Fruit fly (Drosophila melanogaster) whole organism, prepupa: Measurements from ENCODE around the gene FucT6.

Experiments
- Blimp-1 ChIP-seq: fragments of 200-800 bp; sonication (Bioruptor generic); optimal IDR thresholded peaks from 3 replicates; lab custom pipeline; 2017; ENCODE audit warnings: missing biosample characterization, missing genetic modification characterization, mild to moderate bottlenecking, moderate library complexity, missing genetic modification reagents
- CG10631 ChIP-seq: fragments of 200-800 bp; sonication (Bioruptor generic); optimal IDR thresholded peaks from 2 replicates; lab custom pipeline; 2016; ENCODE audit warnings: missing biosample characterization, missing genetic modification characterization
- CG10669 ChIP-seq: fragments of 200-800 bp; sonication (Bioruptor generic); optimal IDR thresholded peaks from 3 replicates; lab custom pipeline; 2018; ENCODE audit warnings: missing biosample characterization, mild to moderate bottlenecking, missing genetic modification characterization, moderate library complexity
- CG11294 ChIP-seq: fragments of 200-800 bp; sonication (Bioruptor generic); IDR thresholded peaks from 2 replicates; pipeline ENCODE4 v1.3.6; 2022; ENCODE audit warnings: missing biosample characterization, missing genetic modification characterization
- CG11762 ChIP-seq: fragments of 200-800 bp; sonication (Bioruptor generic); optimal IDR thresholded peaks from 3 replicates; lab custom pipeline; 2016; ENCODE audit warnings: missing biosample characterization, missing genetic modification characterization; ENCODE audit not compliant: insufficient read depth
- CG11902 ChIP-seq: fragments of 200-800 bp; sonication (Bioruptor generic); optimal IDR thresholded peaks from 3 replicates; lab custom pipeline; 2016; ENCODE audit warnings: missing biosample characterization, missing genetic modification characterization
- CG15336 ChIP-seq: fragments of 200-800 bp; sonication (Bioruptor generic); IDR thresholded peaks from 2 replicates; pipeline ENCODE4 v1.3.6; 2022; ENCODE audit warnings: missing biosample characterization, missing genetic modification characterization
- CG1621 ChIP-seq: fragments of 200-800 bp; sonication (Bioruptor generic); optimal IDR thresholded peaks from 3 replicates; lab custom pipeline; 2018; ENCODE audit warnings: missing biosample characterization, mild to moderate bottlenecking, missing genetic modification characterization
- CG16779 ChIP-seq: fragments of 200-800 bp; sonication (Bioruptor generic); optimal IDR thresholded peaks from 3 replicates; lab custom pipeline; 2017; ENCODE audit warnings: missing biosample characterization, mild to moderate bottlenecking, missing genetic modification characterization
- CG3032 ChIP-seq: fragments of 200-800 bp; optimal IDR thresholded peaks from 2 replicates; lab custom pipeline; 2019; ENCODE audit warnings: missing biosample characterization, mild to moderate bottlenecking, missing genetic modification characterization, moderate library complexity
- CG34406 ChIP-seq: fragments of 200-800 bp; sonication (Bioruptor generic); optimal IDR thresholded peaks from 3 replicates; lab custom pipeline; 2016; ENCODE audit warnings: missing biosample characterization, missing genetic modification characterization
- CG3919 ChIP-seq: fragments of 200-800 bp; sonication (Bioruptor generic); optimal IDR thresholded peaks from 3 replicates; lab custom pipeline; 2016; ENCODE audit warnings: missing biosample characterization, missing genetic modification characterization
- CG4318 ChIP-seq: fragments of 200-800 bp; sonication (Bioruptor generic); optimal IDR thresholded peaks from 3 replicates; lab custom pipeline; 2017; ENCODE audit warnings: missing biosample characterization, mild to moderate bottlenecking, missing genetic modification characterization
- CG6163 ChIP-seq: fragments of 200-800 bp; sonication (Bioruptor generic); IDR thresholded peaks from 3 replicates; pipeline ENCODE4 v1.3.6; 2022; ENCODE audit warnings: missing biosample characterization, missing genetic modification characterization
- CG6276 ChIP-seq: fragments of 200-800 bp; sonication (Bioruptor generic); optimal IDR thresholded peaks from 2 replicates; lab custom pipeline; 2017; ENCODE audit warnings: missing biosample characterization, mild to moderate bottlenecking, missing genetic modification characterization
- CG6808 ChIP-seq: fragments of 200-800 bp; sonication (Bioruptor generic); optimal IDR thresholded peaks from 3 replicates; lab custom pipeline; 2017; ENCODE audit warnings: missing biosample characterization, missing genetic modification characterization, mild to moderate bottlenecking, moderate library complexity, missing genetic modification reagents
- CG6854 ChIP-seq: fragments of 200-800 bp; sonication (Bioruptor generic); optimal IDR thresholded peaks from 2 replicates; lab custom pipeline; 2017; ENCODE audit warnings: missing biosample characterization, mild to moderate bottlenecking, missing genetic modification characterization
- CG8119 ChIP-seq: fragments of 200-800 bp; sonication (Bioruptor generic); IDR thresholded peaks from 3 replicates; pipeline ENCODE4 v1.3.6; 2022; ENCODE audit warnings: missing biosample characterization, missing genetic modification characterization
- CG8632 ChIP-seq: fragments of 200-800 bp; sonication (Bioruptor generic); optimal IDR thresholded peaks from 3 replicates; lab custom pipeline; 2016; ENCODE audit warnings: missing biosample characterization, missing genetic modification characterization
- CG9139 ChIP-seq: fragments of 200-800 bp; sonication (Bioruptor generic); optimal IDR thresholded peaks from 3 replicates; lab custom pipeline; 2017; ENCODE audit warnings: missing biosample characterization, mild to moderate bottlenecking, missing genetic modification characterization
- Eip75B ChIP-seq: fragments of 200-800 bp; sonication (Bioruptor generic); optimal IDR thresholded peaks from 3 replicates; lab custom pipeline; 2016; ENCODE audit warnings: missing biosample characterization, missing genetic modification characterization
- Eip78C ChIP-seq: fragments of 200-800 bp; sonication (Bioruptor generic); peaks from one replicate; lab custom pipeline; 2016; ENCODE audit warnings: missing biosample characterization, missing genetic modification characterization
- Eip93F ChIP-seq: fragments of 200-800 bp; sonication (Bioruptor generic); optimal IDR thresholded peaks from 2 replicates; lab custom pipeline; 2016; ENCODE audit warnings: missing biosample characterization, mild to moderate bottlenecking, missing genetic modification characterization
- Ets96B ChIP-seq: fragments of 200-800 bp; optimal IDR thresholded peaks from 2 replicates; lab custom pipeline; 2019; ENCODE audit warnings: missing biosample characterization, mild to moderate bottlenecking, missing genetic modification characterization, moderate library complexity
- Gug ChIP-seq: fragments of 200-800 bp; sonication (Bioruptor generic); IDR thresholded peaks from 2 replicates; pipeline ENCODE4 v1.3.6; 2022; ENCODE audit warnings: missing biosample characterization, missing genetic modification characterization
- Hr38 ChIP-seq: sonication (Bioruptor generic); optimal IDR thresholded peaks from 2 replicates; lab custom pipeline; 2016; ENCODE audit warnings: missing biosample characterization, missing genetic modification characterization
- Hr39 ChIP-seq: fragments of 200-800 bp; sonication (Bioruptor generic); optimal IDR thresholded peaks from 2 replicates; lab custom pipeline; 2016; ENCODE audit warnings: missing biosample characterization, missing genetic modification characterization
- Lpt ChIP-seq: fragments of 200-800 bp; sonication (Bioruptor generic); optimal IDR thresholded peaks from 3 replicates; lab custom pipeline; 2016; ENCODE audit warnings: missing biosample characterization, missing genetic modification characterization
- Met ChIP-seq: fragments of 200-800 bp; sonication (Bioruptor generic); optimal IDR thresholded peaks from 3 replicates; lab custom pipeline; 2016; ENCODE audit warnings: missing biosample characterization, missing genetic modification characterization
- OdsH ChIP-seq: fragments of 200-800 bp; sonication (Bioruptor generic); optimal IDR thresholded peaks from 3 replicates; lab custom pipeline; 2016; ENCODE audit warnings: missing biosample characterization, missing genetic modification characterization
- Smox ChIP-seq: fragments of 200-800 bp; sonication (Bioruptor generic); optimal IDR thresholded peaks from 3 replicates; lab custom pipeline; 2016; ENCODE audit warnings: missing biosample characterization, missing genetic modification characterization
- Sox102F ChIP-seq: fragments of 200-800 bp; sonication (Bioruptor generic); optimal IDR thresholded peaks from 2 replicates; lab custom pipeline; 2016; ENCODE audit warnings: missing biosample characterization, mild to moderate bottlenecking, missing genetic modification characterization
- Sox14 ChIP-seq: fragments of 200-800 bp; sonication (Bioruptor generic); optimal IDR thresholded peaks from 3 replicates; lab custom pipeline; 2016; ENCODE audit warnings: missing biosample characterization, missing genetic modification characterization
- Sox15 ChIP-seq: fragments of 200-800 bp; sonication (Bioruptor generic); optimal IDR thresholded peaks from 3 replicates; lab custom pipeline; 2016; ENCODE audit warnings: missing biosample characterization, missing genetic modification characterization
- achi ChIP-seq: fragments of 200-800 bp; sonication (Bioruptor generic); optimal IDR thresholded peaks from 3 replicates; lab custom pipeline; 2016; ENCODE audit warnings: missing biosample characterization, missing genetic modification characterization
- cyc ChIP-seq: fragments of 200-800 bp; sonication (Bioruptor generic); optimal IDR thresholded peaks from 3 replicates; lab custom pipeline; 2016; ENCODE audit warnings: missing biosample characterization, missing genetic modification characterization
- dac ChIP-seq: fragments of 200-800 bp; sonication (Bioruptor generic); optimal IDR thresholded peaks from 2 replicates; lab custom pipeline; 2017; ENCODE audit warnings: missing biosample characterization, mild to moderate bottlenecking, missing genetic modification characterization
- dsx ChIP-seq: fragments of 200-800 bp; optimal IDR thresholded peaks from 3 replicates; lab custom pipeline; 2019; ENCODE audit warnings: missing biosample characterization, mild to moderate bottlenecking, missing genetic modification characterization, moderate library complexity; ENCODE audit not compliant: poor library complexity, severe bottlenecking
- eg ChIP-seq: fragments of 200-800 bp; sonication (Bioruptor generic); IDR thresholded peaks from 3 replicates; pipeline ENCODE4 v1.3.6; 2022; ENCODE audit warnings: missing biosample characterization, missing genetic modification characterization
- esn ChIP-seq: fragments of 200-800 bp; sonication (Bioruptor generic); optimal IDR thresholded peaks from 2 replicates; lab custom pipeline; 2016; ENCODE audit warnings: missing biosample characterization, mild to moderate bottlenecking, missing genetic modification characterization, moderate library complexity
- fd59A ChIP-seq: fragments of 200-800 bp; sonication (Bioruptor generic); optimal IDR thresholded peaks from 2 replicates; lab custom pipeline; 2017; ENCODE audit warnings: missing biosample characterization, mild to moderate bottlenecking, missing genetic modification characterization, missing genetic modification reagents
- fkh ChIP-seq: fragments of 200-800 bp; sonication (Bioruptor generic); optimal IDR thresholded peaks from 3 replicates; lab custom pipeline; 2017; ENCODE audit warnings: missing biosample characterization, mild to moderate bottlenecking, missing genetic modification characterization, moderate library complexity
- lz ChIP-seq: fragments of 200-800 bp; sonication (Bioruptor generic); optimal IDR thresholded peaks from 3 replicates; lab custom pipeline; 2016; ENCODE audit warnings: missing biosample characterization, missing genetic modification characterization
- net ChIP-seq: fragments of 200-800 bp; sonication (Bioruptor generic); optimal IDR thresholded peaks from 3 replicates; lab custom pipeline; 2016; ENCODE audit warnings: missing biosample characterization, missing genetic modification characterization
- pdm3 ChIP-seq: fragments of 200-800 bp; sonication (Bioruptor generic); optimal IDR thresholded peaks from 3 replicates; lab custom pipeline; 2016; ENCODE audit warnings: missing biosample characterization, missing genetic modification characterization
- salr ChIP-seq, 2 experiments: fragments of 200-800 bp; sonication (Bioruptor generic); optimal IDR thresholded peaks; 3 replicates each; lab custom pipeline; 2016 to 2018; ENCODE audit warnings: missing biosample characterization in 2 of 2, missing genetic modification characterization in 2 of 2, mild to moderate bottlenecking in 1 of 2
- spab ChIP-seq: fragments of 200-800 bp; sonication (Bioruptor generic); optimal IDR thresholded peaks from 2 replicates; lab custom pipeline; 2017; ENCODE audit warnings: missing biosample characterization, mild to moderate bottlenecking, missing genetic modification characterization, missing genetic modification reagents
- ss ChIP-seq, 2 experiments: fragments of 200-800 bp; sonication (Bioruptor generic); optimal IDR thresholded peaks; 2 replicates in 1 of 2; 3 replicates in 1 of 2; lab custom pipeline; 2017 to 2018; ENCODE audit warnings: mild to moderate bottlenecking in 2 of 2, missing biosample characterization in 2 of 2, missing genetic modification characterization in 2 of 2, moderate library complexity in 1 of 2
- svp ChIP-seq: fragments of 200-800 bp; sonication (Bioruptor generic); peaks from one replicate; lab custom pipeline; 2016; ENCODE audit warnings: missing biosample characterization, missing genetic modification characterization
- topi ChIP-seq: fragments of 200-800 bp; sonication (Bioruptor generic); optimal IDR thresholded peaks from 3 replicates; lab custom pipeline; 2016; ENCODE audit warnings: missing biosample characterization, missing genetic modification characterization
- vri ChIP-seq: fragments of 200-800 bp; sonication (Bioruptor generic); optimal IDR thresholded peaks from 3 replicates; lab custom pipeline; 2016; ENCODE audit warnings: missing biosample characterization, mild to moderate bottlenecking, missing genetic modification characterization

Gene FucT6

DNA sequence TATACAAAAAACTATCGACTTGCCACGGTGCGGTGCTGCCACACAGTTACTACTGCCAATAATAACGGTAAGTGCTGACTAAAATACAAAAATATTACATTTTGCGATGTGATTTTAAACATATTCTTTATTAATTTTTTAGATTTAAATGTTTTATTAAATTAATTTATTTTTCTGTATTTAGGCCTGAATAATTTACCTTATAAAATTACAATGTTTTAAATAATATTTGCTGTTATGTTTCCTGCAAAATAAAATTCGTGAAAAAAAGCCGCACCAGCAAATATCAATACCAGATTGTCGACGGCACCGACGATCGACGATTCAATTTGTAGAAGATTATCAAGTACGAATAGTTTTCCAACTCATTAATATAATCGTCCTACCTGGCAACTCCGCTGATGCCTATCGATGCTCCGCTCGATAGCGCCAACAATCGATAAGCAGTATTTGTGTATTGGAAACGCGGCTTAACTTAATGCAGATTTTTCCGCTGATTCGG lies 31.2 kb downstream of the FucT6 start, which contains the start of the genes Vlet and bif:
Gene Vlet (minus strand): TSS at position 51 of the 502 bp plus-strand sequence.
Gene bif (plus strand): TSS at position 432 of the 502 bp plus-strand sequence.
- TF ChIP-seq Hr38 (GFP tag; lab: Kevin White, UChicago) (no peak), Lpt (GFP tag; lab: Kevin White, UChicago) (no peak), Ets96B (tag; lab: Kevin White, UChicago) (peak; percentile 31), fkh (GFP tag; lab: Kevin White, UChicago) (peak; percentile 45), spab (GFP tag; lab: Kevin White, UChicago) (peak; percentile 10), cyc (peak; percentile 38), dac (peak; percentile 37), lz (GFP tag; lab: Kevin White, UChicago) (peak; percentile 48), CG8119 (GFP tag; lab: Robert Waterston, UW) (peak; percentile 48; the same call in 1 of the 3 replicates), net (GFP tag; lab: Kevin White, UChicago) (peak; percentile 36), Blimp-1 (GFP tag; lab: Kevin White, UChicago) (peak; percentile 12), CG3919 (GFP tag; lab: Kevin White, UChicago) (peak; percentile 61), pdm3 (GFP tag; lab: Kevin White, UChicago) (no peak), CG1621 (tag; lab: Kevin White, UChicago) (no peak), CG6808 (peak; percentile 65), CG10631 (GFP tag; lab: Kevin White, UChicago) (peak; percentile 70), achi (GFP tag; lab: Kevin White, UChicago) (peak; percentile 67), Eip93F (GFP tag; lab: Kevin White, UChicago) (no peak), svp (GFP tag; lab: Kevin White, UChicago) (peak; percentile 81), Hr39 (GFP tag; lab: Kevin White, UChicago) (peak; percentile 63), Sox15 (peak; percentile 55), dsx (GFP tag; lab: Kevin White, UChicago) (peak; percentile 27), vri (no peak), CG3032 (tag; lab: Kevin White, UChicago) (peak; percentile 54), CG8632 (GFP tag; lab: Kevin White, UChicago) (peak; percentile 38), Sox14 (GFP tag; lab: Kevin White, UChicago) (peak; percentile 47), eg (GFP tag; lab: Robert Waterston, UW) (peak; percentile 52; the same call in 1 of the 3 replicates), CG16779 (tag; lab: Kevin White, UChicago) (no peak), CG9139 (GFP tag; lab: Kevin White, UChicago) (no peak), OdsH (GFP tag; lab: Kevin White, UChicago) (peak; percentile 66), CG6163 (GFP tag; lab: Robert Waterston, UW) (0 out of 3 replicates have a peak, but pooled peaks have one; percentile 46), Gug (GFP tag; lab: Robert Waterston, UW) (peak; percentile 52; the same call in 1 of the 2 replicates), fd59A (GFP tag; lab: Kevin White, UChicago) (peak; percentile 34), CG11762 (GFP tag; lab: Kevin White, UChicago) (peak; percentile 49), salr (GFP tag; optimal IDR thresholded peaks at IDR 0.05; lab: Kevin White, UChicago) (peak in 1 of 2 experiments; percentile 16), CG11294 (GFP tag; lab: Robert Waterston, UW) (no peak), CG15336 (GFP tag; lab: Robert Waterston, UW) (peak; percentile 43; the same call in 1 of the 2 replicates), Sox102F (GFP tag; lab: Kevin White, UChicago) (no peak), esn (GFP tag; lab: Kevin White, UChicago) (peak; percentile 45), CG10669 (GFP tag; lab: Kevin White, UChicago) (peak; percentile 51), topi (GFP tag; lab: Kevin White, UChicago) (peak; percentile 49), CG4318 (GFP tag; lab: Kevin White, UChicago) (peak; percentile 48), Eip75B (GFP tag; lab: Kevin White, UChicago) (no peak), CG6854 (GFP tag; lab: Kevin White, UChicago) (no peak), CG34406 (GFP tag; lab: Kevin White, UChicago) (peak; percentile 57), CG6276 (GFP tag; lab: Kevin White, UChicago) (no peak), Met (GFP tag; lab: Kevin White, UChicago) (no peak), ss (GFP tag; optimal IDR thresholded peaks at IDR 0.05; lab: Kevin White, UChicago) (peak in 1 of 2 experiments; percentile 39), Eip78C (GFP tag; lab: Kevin White, UChicago) (peak; percentile 46), CG11902 (GFP tag; lab: Kevin White, UChicago) (peak; percentile 57), Smox (no peak)
